Worm (Caenorhabditis elegans): Measurements from ENCODE around the gene par-1.
"Not testable (repeated sequence)": the region's sequence is repeated elsewhere in the genome, so short reads cannot be mapped to it uniquely, and the experiment has no call there.

par-1 gene

ce11 chrV:14139252-14140100 lies 5.7 kb downstream of the par-1 start (continued):
- TF ChIP-seq ceh-45 (GFP tag; IDR thresholded peaks at IDR 0.05) (no peak), pqm-1 (tag; optimal IDR thresholded peaks at IDR 0.05) (no peak), ceh-14 (tag; optimal IDR thresholded peaks at IDR 0.05) (no peak)

- TF ChIP-seq madf-2 (tag; optimal IDR thresholded peaks at IDR 0.05); pag-3 (tag; optimal IDR thresholded peaks at IDR 0.05; ENCODE audit: borderline replicate concordance); hlh-6 (tag; optimal IDR thresholded peaks at IDR 0.05): not testable (repeated sequence)
Observed at ce11 chrV:14137766-14138165, 7.4 kb downstream of the par-1 start, which contains the start of gene AH10.4. Gene AH10.4 (minus strand): TSS chrV:14137866.

- TF ChIP-seq lin-11 (tag; optimal IDR thresholded peaks at IDR 0.05) (no peak), C38D4.7 (GFP tag; optimal IDR thresholded peaks at IDR 0.05) (no peak), unc-86 (tag; optimal IDR thresholded peaks at IDR 0.05) (peak; percentile 13), unc-3 (GFP tag; conservative IDR thresholded peaks at IDR 0.05) (no peak), unc-3 (tag; optimal IDR thresholded peaks at IDR 0.05) (no peak), hlh-6 (tag; optimal IDR thresholded peaks at IDR 0.05) (no peak), ets-4 (tag; optimal IDR thresholded peaks at IDR 0.05) (peak; percentile 39), hlh-8 (tag; optimal IDR thresholded peaks at IDR 0.05) (no peak), K02D7.2 (tag; optimal IDR thresholded peaks at IDR 0.05) (no peak), F13H6.1 (tag; optimal IDR thresholded peaks at IDR 0.05) (peak; percentile 72), nhr-11 (tag; optimal IDR thresholded peaks at IDR 0.05) (no peak), dmd-4 (tag; optimal IDR thresholded peaks at IDR 0.05; ENCODE audit: borderline replicate concordance) (no peak), pag-3 (tag; optimal IDR thresholded peaks at IDR 0.05; ENCODE audit: borderline replicate concordance) (no peak), ceh-48 (tag; optimal IDR thresholded peaks at IDR 0.05) (no peak), sox-2 (GFP tag; IDR thresholded peaks at IDR 0.05) (peak; percentile 2; the same call in 1 of the 2 replicates), pha-2 (tag; optimal IDR thresholded peaks at IDR 0.05) (peak; percentile 24), hlh-30 (tag; optimal IDR thresholded peaks at IDR 0.05; ENCODE audit: insufficient read depth) (peak; percentile 46), ceh-24 (tag; optimal IDR thresholded peaks at IDR 0.05) (no peak), fkh-6 (tag; optimal IDR thresholded peaks at IDR 0.05) (no peak), nhr-232 (tag; optimal IDR thresholded peaks at IDR 0.05) (no peak), ceh-14 (tag; optimal IDR thresholded peaks at IDR 0.05) (no peak), ama-1 (optimal IDR thresholded peaks at IDR 0.05) (no peak), ceh-34 (tag; optimal IDR thresholded peaks at IDR 0.05) (peak; percentile 38), ceh-31 (tag; optimal IDR thresholded peaks at IDR 0.05) (peak; percentile 82), fax-1 (tag; optimal IDR thresholded peaks at IDR 0.05) (no peak), ceh-9 (tag; optimal IDR thresholded peaks at IDR 0.05) (no peak), hlh-15 (tag; optimal IDR thresholded peaks at IDR 0.05) (no peak), nfya-1 (tag; optimal IDR thresholded peaks at IDR 0.05) (peak; percentile 75), fkh-10 (GFP tag; optimal IDR thresholded peaks at IDR 0.05) (no peak), sox-4 (tag; optimal IDR thresholded peaks at IDR 0.05) (no peak), gmeb-2 (tag; optimal IDR thresholded peaks at IDR 0.05) (no peak), elt-4 (tag; optimal IDR thresholded peaks at IDR 0.05) (no peak), ceh-45 (GFP tag; IDR thresholded peaks at IDR 0.05) (no peak), elt-2 (tag; optimal IDR thresholded peaks at IDR 0.05) (peak; percentile 56), tbx-7 (tag; optimal IDR thresholded peaks at IDR 0.05) (no peak), rnt-1 (tag; optimal IDR thresholded peaks at IDR 0.05) (peak; percentile 56), che-1 (tag; optimal IDR thresholded peaks at IDR 0.05) (no peak), ceh-18 (tag; optimal IDR thresholded peaks at IDR 0.05) (peak; percentile 56), sdc-2 (tag; optimal IDR thresholded peaks at IDR 0.05) (no peak), T23F11.4 (GFP tag; optimal IDR thresholded peaks at IDR 0.05) (no peak), hlh-13 (GFP tag; optimal IDR thresholded peaks at IDR 0.05) (no peak), lim-6 (tag; optimal IDR thresholded peaks at IDR 0.05) (no peak), ref-2 (tag; optimal IDR thresholded peaks at IDR 0.05) (peak; percentile 46), pha-4 (tag; optimal IDR thresholded peaks at IDR 0.05) (no peak), zip-5 (tag; optimal IDR thresholded peaks at IDR 0.05) (peak; percentile 13)
Observed at ce11 chrV:14136152-14136551, 9.0 kb downstream of the par-1 start.
